Worm (Caenorhabditis elegans) whole organism, L3 larva: ENCODE data around the gene ZK1320.7.

Source experiments
- R02D3.7 ChIP-seq: fragments of 150-350 bp; optimal IDR thresholded peaks from 2 replicates; lab custom pipeline; 2014; ENCODE audit warnings: missing biosample characterization, missing genetic modification characterization
- aly-2 ChIP-seq: fragments of 150-350 bp; optimal IDR thresholded peaks from 2 replicates; lab custom pipeline; 2014; ENCODE audit warnings: missing biosample characterization, missing genetic modification characterization
- ama-1 ChIP-seq: fragments of 150-350 bp; optimal IDR thresholded peaks from 2 replicates; lab custom pipeline; 2018
- ceh-28 ChIP-seq: fragments of 150-350 bp; optimal IDR thresholded peaks from 2 replicates; lab custom pipeline; 2014; ENCODE audit warnings: missing biosample characterization, missing genetic modification reagents, missing genetic modification characterization
- ceh-9 ChIP-seq: sonication (generic microtip); optimal IDR thresholded peaks from 2 replicates; lab custom pipeline; 2018; ENCODE audit warnings: missing biosample characterization, missing genetic modification characterization
- daf-12 ChIP-seq: fragments of 150-350 bp; optimal IDR thresholded peaks from 2 replicates; lab custom pipeline; 2014; ENCODE audit warnings: missing biosample characterization, missing genetic modification reagents, missing genetic modification characterization
- egl-5 ChIP-seq: fragments of 150-350 bp; optimal IDR thresholded peaks from 2 replicates; lab custom pipeline; 2017; ENCODE audit warnings: missing biosample characterization, missing genetic modification reagents, missing genetic modification characterization, inconsistent platforms
- elt-1 ChIP-seq: fragments of 150-350 bp; optimal IDR thresholded peaks from 2 replicates; lab custom pipeline; 2014; ENCODE audit warnings: missing biosample characterization, missing genetic modification characterization
- elt-2 ChIP-seq: sonication (generic microtip); optimal IDR thresholded peaks from 2 replicates; lab custom pipeline; 2016; ENCODE audit warnings: missing genetic modification reagents, mild to moderate bottlenecking, missing genetic modification characterization, missing compliant biosample characterization
- eor-1 ChIP-seq, 2 experiments: fragments of 150-350 bp; optimal IDR thresholded peaks; 2 replicates each; lab custom pipeline; 2014 to 2018; ENCODE audit warnings: missing biosample characterization in 2 of 2, missing genetic modification characterization in 2 of 2
- hmg-11 ChIP-seq: sonication (generic microtip); optimal IDR thresholded peaks from 2 replicates; lab custom pipeline; 2016; ENCODE audit warnings: missing genetic modification characterization, missing compliant biosample characterization
- jun-1 ChIP-seq: fragments of 150-350 bp; optimal IDR thresholded peaks from 2 replicates; lab custom pipeline; 2014; ENCODE audit warnings: missing biosample characterization, missing genetic modification reagents, missing genetic modification characterization
- lin-15B ChIP-seq: fragments of 150-350 bp; optimal IDR thresholded peaks from 2 replicates; lab custom pipeline; 2014; ENCODE audit warnings: missing biosample characterization, missing genetic modification characterization
- lin-39 ChIP-seq: fragments of 150-350 bp; optimal IDR thresholded peaks from 2 replicates; lab custom pipeline; 2018; ENCODE audit warnings: missing biosample characterization, missing genetic modification reagents, missing genetic modification characterization
- lsy-12 ChIP-seq: sonication (generic microtip); optimal IDR thresholded peaks from 2 replicates; lab custom pipeline; 2016; ENCODE audit warnings: mild to moderate bottlenecking, missing genetic modification characterization, missing compliant biosample characterization
- mdl-1 ChIP-seq: fragments of 150-350 bp; optimal IDR thresholded peaks from 2 replicates; lab custom pipeline; 2014; ENCODE audit warnings: missing biosample characterization, missing genetic modification characterization
- nfya-1 ChIP-seq: sonication (generic microtip); optimal IDR thresholded peaks from 2 replicates; lab custom pipeline; 2017; ENCODE audit warnings: missing genetic modification characterization, mild to moderate bottlenecking, missing compliant biosample characterization, antibody characterized with exemption, moderate library complexity; ENCODE audit not compliant: insufficient read depth
- nhr-12 ChIP-seq: fragments of 150-350 bp; optimal IDR thresholded peaks from 2 replicates; lab custom pipeline; 2014; ENCODE audit warnings: missing biosample characterization, missing genetic modification characterization
- nhr-23 ChIP-seq: fragments of 150-350 bp; optimal IDR thresholded peaks from 2 replicates; lab custom pipeline; 2014; ENCODE audit warnings: missing biosample characterization, missing genetic modification reagents, missing genetic modification characterization
- nhr-237 ChIP-seq: fragments of 150-350 bp; optimal IDR thresholded peaks from 2 replicates; lab custom pipeline; 2014; ENCODE audit warnings: missing biosample characterization, missing genetic modification characterization
- nhr-25 ChIP-seq: sonication (generic microtip); optimal IDR thresholded peaks from 2 replicates; lab custom pipeline; 2017; ENCODE audit warnings: missing biosample characterization, missing genetic modification characterization
- nhr-28 ChIP-seq: fragments of 150-350 bp; optimal IDR thresholded peaks from 2 replicates; lab custom pipeline; 2014; ENCODE audit warnings: missing biosample characterization, missing genetic modification characterization
- nhr-43 ChIP-seq: sonication (generic microtip); optimal IDR thresholded peaks from 2 replicates; lab custom pipeline; 2016; ENCODE audit warnings: mild to moderate bottlenecking, missing genetic modification characterization, missing compliant biosample characterization; ENCODE audit not compliant: poor library complexity, severe bottlenecking
- nhr-67 ChIP-seq: fragments of 150-350 bp; optimal IDR thresholded peaks from 2 replicates; lab custom pipeline; 2014; ENCODE audit warnings: missing biosample characterization, missing genetic modification characterization
- nhr-76 ChIP-seq: fragments of 150-350 bp; sonication (generic microtip); optimal IDR thresholded peaks from 5 replicates; lab custom pipeline; 2014; ENCODE audit warnings: missing biosample characterization, missing genetic modification characterization
- nhr-77 ChIP-seq: fragments of 150-350 bp; optimal IDR thresholded peaks from 2 replicates; lab custom pipeline; 2014; ENCODE audit warnings: missing biosample characterization, missing genetic modification characterization
- pha-4 ChIP-seq: fragments of 150-350 bp; optimal IDR thresholded peaks from 2 replicates; lab custom pipeline; 2014; ENCODE audit warnings: missing biosample characterization, missing genetic modification reagents, missing genetic modification characterization
- pqm-1 ChIP-seq: fragments of 150-350 bp; optimal IDR thresholded peaks from 2 replicates; lab custom pipeline; 2017; ENCODE audit warnings: missing biosample characterization, missing genetic modification characterization, inconsistent platforms
- sea-2 ChIP-seq: fragments of 150-350 bp; sonication (generic microtip); optimal IDR thresholded peaks from 4 replicates; lab custom pipeline; 2014; ENCODE audit warnings: missing biosample characterization, missing genetic modification reagents, missing genetic modification characterization
- skn-1 ChIP-seq: fragments of 150-350 bp; optimal IDR thresholded peaks from 2 replicates; lab custom pipeline; 2014; ENCODE audit warnings: missing biosample characterization, missing genetic modification characterization
- snpc-4 ChIP-seq: fragments of 150-350 bp; optimal IDR thresholded peaks from 2 replicates; lab custom pipeline; 2014; ENCODE audit warnings: missing biosample characterization, missing genetic modification characterization
- tbx-2 ChIP-seq: sonication (generic microtip); optimal IDR thresholded peaks from 2 replicates; lab custom pipeline; 2016; ENCODE audit warnings: mild to moderate bottlenecking, missing genetic modification characterization, missing compliant biosample characterization
- unc-62 ChIP-seq: fragments of 150-350 bp; sonication (generic microtip); optimal IDR thresholded peaks from 4 replicates; lab custom pipeline; 2014; ENCODE audit warnings: missing biosample characterization, missing genetic modification reagents, missing genetic modification characterization
- ztf-4 ChIP-seq: fragments of 150-350 bp; optimal IDR thresholded peaks from 2 replicates; lab custom pipeline; 2014; ENCODE audit warnings: missing biosample characterization, missing genetic modification characterization

ZK1320.7 gene

DNA sequence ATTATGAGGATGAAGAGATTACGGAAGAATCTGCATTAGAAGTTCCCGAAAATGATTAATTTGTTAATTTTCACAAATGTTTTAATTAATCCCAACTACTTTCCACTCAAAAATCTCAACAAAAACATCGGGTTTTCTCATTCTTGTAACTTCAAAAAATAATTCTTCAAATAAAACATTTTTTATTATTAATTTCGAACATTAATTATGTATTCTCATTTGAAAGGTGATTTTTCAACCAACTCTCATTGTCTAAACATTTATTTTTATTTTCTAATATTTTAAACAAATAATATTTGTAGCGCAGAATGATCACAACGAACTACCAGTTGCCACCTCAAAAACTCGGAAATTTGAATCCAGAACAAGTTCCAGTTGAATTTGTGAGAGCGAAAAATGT lies at the start of gene ZK1320.7:
ZK1320.7 (plus strand) TSS at position 301 of the 400 bp plus-strand sequence.
- no peak for TF ChIP-seq sea-2 (GFP tag; lab: Kevin White, UChicago)
- TF ChIP-seq lsy-12 (tag; lab: Kevin White, UChicago), result no peak
- no peak for TF ChIP-seq nhr-23
- no peak for TF ChIP-seq jun-1 (tag; lab: Kevin White, UChicago)
- TF ChIP-seq daf-12 (tag; lab: Kevin White, UChicago), result no peak
- TF ChIP-seq pha-4 (tag; lab: Kevin White, UChicago), result no peak
- TF ChIP-seq elt-2 (tag; lab: Kevin White, UChicago), result no peak
- no peak for TF ChIP-seq hmg-11
- no peak for TF ChIP-seq nhr-77 (tag; lab: Kevin White, UChicago)
- no peak for TF ChIP-seq nhr-12 (tag; lab: Kevin White, UChicago)
- no peak for TF ChIP-seq eor-1 (tag; optimal IDR thresholded peaks at IDR 0.05; lab: Kevin White, UChicago)
- TF ChIP-seq nhr-76 (tag; lab: Kevin White, UChicago), result no peak
- no peak for TF ChIP-seq nhr-237
- no peak for TF ChIP-seq mdl-1
- TF ChIP-seq elt-1 (tag; lab: Kevin White, UChicago), result no peak

ce11 chrII:9621913-9622348 lies 49.5 kb upstream of the ZK1320.7 start:
- peak; percentile 91 for TF ChIP-seq pha-4 (tag; lab: Kevin White, UChicago)
- no peak for TF ChIP-seq nhr-25
- peak; percentile 8 for TF ChIP-seq nhr-23
- TF ChIP-seq ztf-4 (tag; lab: Kevin White, UChicago), result no peak
- TF ChIP-seq unc-62 (GFP tag; lab: Kevin White, UChicago), result no peak
- no peak for TF ChIP-seq ceh-9 (tag; lab: Kevin White, UChicago)

DNA sequence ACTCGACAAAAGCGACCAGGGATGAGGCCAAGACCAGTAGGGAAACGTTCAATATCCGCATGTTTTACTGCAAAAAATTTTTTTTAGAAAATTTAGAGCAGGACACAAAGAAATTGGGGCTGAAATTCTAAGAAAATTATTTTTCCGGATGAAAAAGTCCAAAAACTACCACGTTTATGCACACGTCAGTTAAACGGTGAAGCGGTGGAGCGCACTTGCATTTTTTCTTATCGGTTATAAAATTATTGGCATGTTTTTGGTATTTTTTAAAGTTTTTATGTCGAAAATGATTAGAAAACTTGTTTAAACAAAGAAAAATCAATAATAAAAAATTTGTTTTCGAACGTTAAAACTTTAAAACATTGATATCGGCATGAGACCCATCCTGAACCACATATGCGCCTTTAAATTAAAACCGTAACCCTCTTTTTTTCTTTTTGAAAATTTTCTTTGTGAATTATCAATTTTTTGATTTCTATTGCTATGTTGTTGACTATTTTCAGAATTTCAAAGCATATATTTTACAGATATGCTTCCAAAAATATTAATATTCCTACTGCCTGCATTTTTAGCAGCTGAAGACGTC lies 47.2 kb upstream of the ZK1320.7 start, which contains the start of the genes dnj-20 and ZK1307.8:
dnj-20 (minus strand) TSS at position 67 of the 586 bp plus-strand sequence.
ZK1307.8 (plus strand) TSS at position 504 of the 586 bp plus-strand sequence.
- TF ChIP-seq elt-2 (tag; lab: Kevin White, UChicago) (peak; percentile 45), lin-15B (tag; lab: Kevin White, UChicago) (peak; percentile 40), lin-39 (tag; lab: Kevin White, UChicago) (peak; percentile 22), snpc-4 (tag; lab: Kevin White, UChicago) (no peak), hmg-11 (peak; percentile 33), nhr-77 (tag; lab: Kevin White, UChicago) (no peak), ama-1 (no peak), nhr-76 (tag; lab: Kevin White, UChicago) (no peak), ceh-28 (tag; lab: Kevin White, UChicago) (no peak), nhr-23 (no peak), nhr-43 (tag; lab: Kevin White, UChicago) (no peak), skn-1 (tag; lab: Kevin White, UChicago) (no peak), nhr-28 (tag; lab: Kevin White, UChicago) (no peak), pha-4 (tag; lab: Kevin White, UChicago) (peak; percentile 9), sea-2 (GFP tag; lab: Kevin White, UChicago) (no peak), nhr-237 (no peak), pqm-1 (tag; lab: Kevin White, UChicago) (peak; percentile 34), lsy-12 (tag; lab: Kevin White, UChicago) (no peak), unc-62 (GFP tag; lab: Kevin White, UChicago) (no peak), aly-2 (tag; lab: Kevin White, UChicago) (no peak), nfya-1 (peak; percentile 34), ceh-9 (tag; lab: Kevin White, UChicago) (no peak), mdl-1 (no peak)

- TF ChIP-seq egl-5 (tag; lab: Kevin White, UChicago) (no peak), nhr-67 (tag; lab: Kevin White, UChicago) (no peak), ceh-28 (tag; lab: Kevin White, UChicago) (no peak), tbx-2 (tag; lab: Kevin White, UChicago) (no peak), nhr-43 (tag; lab: Kevin White, UChicago) (no peak), R02D3.7 (tag; lab: Kevin White, UChicago) (no peak)
- TF ChIP-seq, all 47 proteins: peak for 0
Observed at ce11 chrII:9625930-9626329, 45.5 kb upstream of the ZK1320.7 start.
